Worm (Caenorhabditis elegans) whole organism, midembryonic: Measurements from ENCODE around the gene B0334.10.

Experiments
- T22C8.4 ChIP-seq: fragments of 200-800 bp; sonication (Bioruptor generic); IDR thresholded peaks from 2 replicates; pipeline ENCODE4 v1.3.6; 2022; ENCODE audit warnings: missing genetic modification characterization, missing compliant biosample characterization
- cog-1 ChIP-seq: sonication (generic microtip); optimal IDR thresholded peaks from 2 replicates; lab custom pipeline; 2016; ENCODE audit warnings: missing genetic modification characterization, missing compliant biosample characterization
- flt-1 ChIP-seq: fragments of 200-800 bp; sonication (Bioruptor generic); IDR thresholded peaks from 2 replicates; pipeline ENCODE4 v1.3.6; 2022; ENCODE audit warnings: missing genetic modification characterization, missing compliant biosample characterization
- klf-2 ChIP-seq: fragments of 200-800 bp; sonication (Bioruptor generic); conservative IDR thresholded peaks from 2 replicates; pipeline ENCODE4 v1.3.6; 2022; ENCODE audit warnings: missing genetic modification reagents, missing genetic modification characterization, missing compliant biosample characterization
- med-1 ChIP-seq: sonication (generic microtip); optimal IDR thresholded peaks from 2 replicates; lab custom pipeline; 2017; ENCODE audit warnings: missing genetic modification characterization, mild to moderate bottlenecking, missing compliant biosample characterization, antibody characterized with exemption, missing genetic modification reagents; ENCODE audit not compliant: insufficient read depth
- ref-1 ChIP-seq: fragments of 200-800 bp; sonication (Bioruptor generic); conservative IDR thresholded peaks from 2 replicates; pipeline ENCODE4 v1.3.6; 2022; ENCODE audit warnings: missing genetic modification reagents, missing genetic modification characterization, missing compliant biosample characterization
- tab-1 ChIP-seq: fragments of 200-800 bp; sonication (Bioruptor generic); IDR thresholded peaks from 2 replicates; pipeline ENCODE4 v1.3.6; 2022; ENCODE audit warnings: missing genetic modification characterization, missing compliant biosample characterization
- ztf-23 ChIP-seq: fragments of 200-800 bp; sonication (Bioruptor generic); IDR thresholded peaks from 2 replicates; pipeline ENCODE4 v1.3.6; 2022; ENCODE audit warnings: missing genetic modification reagents, missing genetic modification characterization, missing compliant biosample characterization
- ztf-29 ChIP-seq: fragments of 200-800 bp; sonication (Bioruptor generic); IDR thresholded peaks from 2 replicates; pipeline ENCODE4 v1.3.6; 2022; ENCODE audit warnings: missing genetic modification reagents, missing genetic modification characterization, missing compliant biosample characterization

Gene B0334.10

DNA sequence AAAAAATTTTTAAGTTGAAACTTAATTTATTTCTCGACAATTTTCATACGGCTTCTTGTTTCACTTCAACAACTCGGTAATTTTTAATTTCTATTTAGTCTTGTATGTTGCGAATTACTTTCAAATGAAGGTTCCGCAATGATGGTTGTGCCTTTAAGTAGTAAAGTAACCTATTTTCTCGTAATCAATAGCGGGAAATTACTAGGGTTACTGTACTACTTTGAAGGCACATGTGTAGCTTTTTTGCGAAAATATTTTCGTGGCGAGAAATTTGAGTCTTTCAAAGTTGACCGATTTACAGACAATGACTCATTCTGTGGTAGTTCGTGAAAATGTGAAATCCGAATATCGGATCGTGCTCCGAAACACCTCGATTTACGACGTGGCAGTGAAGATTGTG lies at the start of gene B0334.10:
TSS of gene B0334.10 (plus strand) at position 301 of the 400 bp plus-strand sequence.
- no peak for TF ChIP-seq T22C8.4 (GFP tag; lab: Robert Waterston, UW)
- no peak for TF ChIP-seq ztf-23
- TF ChIP-seq ztf-29 (GFP tag; lab: Robert Waterston, UW): no peak
- no peak for TF ChIP-seq tab-1 (GFP tag; lab: Robert Waterston, UW)
- TF ChIP-seq flt-1 (GFP tag; lab: Robert Waterston, UW): no peak
- no peak for TF ChIP-seq ref-1 (GFP tag; lab: Robert Waterston, UW)
- TF ChIP-seq cog-1 (tag; lab: Kevin White, UChicago): no peak
- TF ChIP-seq med-1 (GFP tag; lab: Kevin White, UChicago): no peak
- no peak for TF ChIP-seq klf-2 (GFP tag; lab: Robert Waterston, UW)

DNA sequence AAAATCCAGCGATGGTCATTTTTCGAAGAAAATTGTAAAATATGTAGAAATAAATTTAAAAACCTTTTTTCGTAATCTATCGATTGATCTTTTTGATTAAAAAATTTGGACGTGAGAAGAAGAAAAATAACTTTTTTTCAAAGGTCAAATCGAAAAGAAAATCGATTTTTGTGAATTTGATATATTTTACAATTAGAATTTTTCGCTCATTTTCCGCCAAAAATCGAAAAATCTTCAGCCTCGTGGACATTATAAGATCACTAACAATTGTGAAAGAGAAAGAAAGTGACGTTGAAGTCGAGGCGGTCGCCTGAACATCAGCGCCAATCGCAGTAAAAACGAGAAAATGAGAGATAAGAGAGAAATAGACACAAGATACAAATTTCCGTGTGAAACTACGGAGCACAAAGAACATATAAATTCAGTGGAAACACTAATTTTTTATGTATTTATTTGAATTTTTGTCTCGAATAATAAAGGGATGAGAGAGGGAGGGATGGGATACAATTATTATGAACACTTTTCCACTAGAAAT lies 48.6 kb upstream of the B0334.10 start, which contains the start of gene cisd-1:
TSS of gene cisd-1 (minus strand) at position 51 of the 535 bp plus-strand sequence.
- TF ChIP-seq ref-1 (GFP tag; lab: Robert Waterston, UW) (no peak), ztf-23 (no peak)

DNA sequence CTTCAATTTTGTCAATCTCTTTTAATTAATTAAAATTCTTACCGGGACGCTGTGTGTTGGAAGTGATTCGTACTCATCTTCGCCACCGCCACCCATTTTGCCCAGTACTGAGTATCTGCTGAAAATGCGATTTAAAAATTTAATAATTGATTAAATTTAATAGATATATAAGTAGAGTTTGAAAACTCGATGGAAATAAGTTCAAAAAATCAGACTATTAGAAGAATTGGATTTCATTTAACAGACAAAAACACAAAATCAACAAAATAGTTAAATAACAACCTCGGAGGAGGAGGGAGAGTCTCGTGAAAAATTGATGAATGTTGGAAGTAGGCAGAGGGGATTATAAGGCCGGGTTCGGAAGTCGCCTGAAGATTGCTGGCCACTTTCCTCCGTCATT lies 46.4 kb upstream of the B0334.10 start, which contains the start of gene mfn-1:
TSS of gene mfn-1 (minus strand) at position 101 of the 400 bp plus-strand sequence.
- TF ChIP-seq klf-2 (GFP tag; lab: Robert Waterston, UW): no peak
- TF ChIP-seq cog-1 (tag; lab: Kevin White, UChicago): no peak
- TF ChIP-seq tab-1 (GFP tag; lab: Robert Waterston, UW): no peak
- no peak for TF ChIP-seq ref-1 (GFP tag; lab: Robert Waterston, UW)
- no peak for TF ChIP-seq ztf-23
- no peak for TF ChIP-seq med-1 (GFP tag; lab: Kevin White, UChicago)
- no peak for TF ChIP-seq T22C8.4 (GFP tag; lab: Robert Waterston, UW)
- no peak for TF ChIP-seq ztf-29 (GFP tag; lab: Robert Waterston, UW)
- TF ChIP-seq flt-1 (GFP tag; lab: Robert Waterston, UW): no peak

DNA sequence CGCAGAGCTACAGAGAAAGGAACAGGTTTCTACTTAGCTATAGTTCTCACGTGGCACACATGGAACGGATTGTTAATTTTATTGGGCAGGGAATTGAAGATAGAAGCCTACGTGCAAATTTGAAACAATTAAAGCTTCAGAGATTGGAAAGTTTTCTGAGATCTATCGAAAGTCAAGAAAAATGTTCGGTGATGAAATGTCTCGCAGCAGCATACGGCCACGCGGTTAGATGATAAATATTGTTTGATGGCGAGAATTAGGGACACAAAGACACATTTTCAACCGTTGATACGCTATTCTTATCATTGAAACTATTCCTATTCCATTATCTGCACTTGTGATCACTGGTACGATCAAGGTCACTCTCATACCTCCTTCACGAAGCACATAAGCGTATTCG lies 45.7 kb upstream of the B0334.10 start:
- TF ChIP-seq T22C8.4 (GFP tag; lab: Robert Waterston, UW) (no peak), ref-1 (GFP tag; lab: Robert Waterston, UW) (no peak), klf-2 (GFP tag; lab: Robert Waterston, UW) (no peak)

DNA sequence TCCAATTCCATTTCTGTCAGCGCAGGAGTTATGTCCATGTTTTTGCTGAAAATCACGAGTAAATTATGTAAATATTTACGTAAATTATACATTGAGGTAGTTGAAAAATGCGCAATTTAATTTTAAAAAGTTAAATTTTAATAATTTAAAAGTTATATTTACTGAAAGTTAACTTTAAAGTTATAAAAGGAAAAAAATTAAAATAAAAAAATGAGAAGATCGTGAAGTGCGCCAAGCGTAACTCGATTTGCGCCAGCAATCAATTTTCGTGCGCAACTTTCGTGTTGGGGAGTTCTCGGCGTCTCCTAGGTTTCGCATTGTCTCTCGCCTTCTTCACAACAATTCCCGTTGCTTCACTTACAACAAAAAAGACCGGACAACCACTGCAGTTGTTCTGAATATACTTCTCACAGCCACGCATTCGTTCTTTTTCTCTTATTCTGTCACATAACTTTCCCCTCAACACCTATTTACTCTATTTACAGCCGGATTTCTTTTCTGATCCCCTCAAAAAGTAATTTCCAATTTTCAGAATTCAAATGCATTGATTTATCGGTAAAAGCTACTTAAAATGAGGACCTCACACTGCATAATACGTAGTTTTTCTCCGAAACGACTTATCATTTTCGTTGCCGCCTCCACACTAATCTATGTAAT lies 44.6 kb upstream of the B0334.10 start, which contains the start of the genes metl-1 and W02B12.11:
TSS of gene metl-1 (minus strand) at position 51 of the 657 bp plus-strand sequence.
TSS of gene W02B12.11 (plus strand) at position 337 of the 657 bp plus-strand sequence.
- no peak for TF ChIP-seq klf-2 (GFP tag; lab: Robert Waterston, UW)
- TF ChIP-seq med-1 (GFP tag; lab: Kevin White, UChicago): peak; percentile 49
- TF ChIP-seq T22C8.4 (GFP tag; lab: Robert Waterston, UW): no peak
- TF ChIP-seq ztf-29 (GFP tag; lab: Robert Waterston, UW): no peak
- peak; percentile 50 for TF ChIP-seq cog-1 (tag; lab: Kevin White, UChicago)
- TF ChIP-seq tab-1 (GFP tag; lab: Robert Waterston, UW): 0 out of 2 replicates have a peak, but pooled peaks have one; percentile 62
- TF ChIP-seq flt-1 (GFP tag; lab: Robert Waterston, UW): peak; percentile 63; the same call in 1 of the 2 replicates
- TF ChIP-seq ztf-23: peak; percentile 63; the same call in 1 of the 2 replicates
- TF ChIP-seq ref-1 (GFP tag; lab: Robert Waterston, UW): no peak

- TF ChIP-seq med-1 (GFP tag; lab: Kevin White, UChicago) (no peak), flt-1 (GFP tag; lab: Robert Waterston, UW) (no peak)
These were observed 41.9 kb upstream of the B0334.10 start, which contains the start of gene W02B12.16 for ce11 chrII:11476410-11476809. Gene W02B12.16 (minus strand): TSS chrII:11476510.

ce11 chrII:11479076-11479475 lies 39.2 kb upstream of the B0334.10 start, which contains the start of gene W02B12.12:
Gene W02B12.12 (minus strand): TSS chrII:11479176.
- TF ChIP-seq flt-1 (GFP tag; lab: Robert Waterston, UW) (no peak), med-1 (GFP tag; lab: Kevin White, UChicago) (no peak), cog-1 (tag; lab: Kevin White, UChicago) (no peak), klf-2 (GFP tag; lab: Robert Waterston, UW) (no peak), T22C8.4 (GFP tag; lab: Robert Waterston, UW) (no peak), tab-1 (GFP tag; lab: Robert Waterston, UW) (no peak), ztf-29 (GFP tag; lab: Robert Waterston, UW) (no peak), ztf-23 (no peak), ref-1 (GFP tag; lab: Robert Waterston, UW) (no peak)

DNA sequence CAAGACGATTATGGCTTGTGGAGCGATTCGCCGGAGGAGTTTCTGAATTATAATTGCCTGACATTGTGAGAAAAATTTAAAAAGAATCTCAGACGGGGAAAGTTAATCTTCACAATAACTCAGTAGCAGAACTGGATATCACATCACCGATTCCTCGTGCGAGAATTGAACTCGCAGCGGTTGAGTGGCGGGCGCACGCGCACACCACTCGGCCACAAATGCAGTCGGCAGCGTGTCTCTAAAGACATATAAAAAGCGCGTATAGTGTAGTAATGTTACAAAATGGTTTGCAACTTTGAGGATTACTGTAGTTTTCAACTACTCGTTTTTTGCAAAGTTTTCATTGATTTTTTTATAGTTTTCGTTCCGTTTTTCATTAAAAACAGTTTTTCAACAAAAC lies 33.7 kb upstream of the B0334.10 start:
- TF ChIP-seq T22C8.4 (GFP tag; lab: Robert Waterston, UW) (peak; percentile 96), ref-1 (GFP tag; lab: Robert Waterston, UW) (peak; percentile 94), tab-1 (GFP tag; lab: Robert Waterston, UW) (peak; percentile 99), ztf-23 (peak; percentile 96), klf-2 (GFP tag; lab: Robert Waterston, UW) (peak; percentile 98), med-1 (GFP tag; lab: Kevin White, UChicago) (peak; percentile 85), cog-1 (tag; lab: Kevin White, UChicago) (peak; percentile 93), ztf-29 (GFP tag; lab: Robert Waterston, UW) (peak; percentile 95), flt-1 (GFP tag; lab: Robert Waterston, UW) (peak; percentile 98)

DNA sequence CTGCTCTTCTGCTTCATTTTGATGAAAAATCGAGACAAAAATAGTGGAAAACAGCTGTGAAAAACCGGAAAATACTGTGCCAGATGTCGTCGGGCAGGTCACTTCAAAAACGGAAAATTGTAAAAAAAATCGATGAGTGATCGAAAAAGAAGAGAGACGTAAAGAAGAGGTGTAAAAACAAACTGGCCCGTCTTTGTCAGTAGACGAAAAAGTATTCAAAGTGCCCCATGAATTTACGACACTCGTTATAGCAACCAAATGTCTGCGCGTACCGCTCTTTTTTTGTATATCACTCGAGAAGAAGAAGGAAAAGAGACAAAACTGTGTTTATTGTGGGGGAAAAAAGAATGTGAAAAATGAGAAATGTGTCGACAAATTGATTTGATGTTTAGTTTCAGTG lies 33.1 kb upstream of the B0334.10 start, which contains the start of gene twk-5:
TSS of gene twk-5 (minus strand) at position 101 of the 400 bp plus-strand sequence.
- TF ChIP-seq cog-1 (tag; lab: Kevin White, UChicago) (no peak), T22C8.4 (GFP tag; lab: Robert Waterston, UW) (no peak), med-1 (GFP tag; lab: Kevin White, UChicago) (no peak), ztf-23 (no peak), flt-1 (GFP tag; lab: Robert Waterston, UW) (no peak), klf-2 (GFP tag; lab: Robert Waterston, UW) (no peak), ref-1 (GFP tag; lab: Robert Waterston, UW) (no peak), tab-1 (GFP tag; lab: Robert Waterston, UW) (no peak), ztf-29 (GFP tag; lab: Robert Waterston, UW) (no peak)
